Fruit fly (Drosophila melanogaster): ENCODE data around the gene Prosalpha4.

Prosalpha4 gene

dm6 chrX:16279340-16279941, 3.4 kb downstream of the Prosalpha4 start (continued):
- no peak for TF ChIP-seq mld (GFP tag; IDR thresholded peaks at IDR 0.05; ENCODE audit: partially characterized antibody)
- TF ChIP-seq Max (GFP tag; optimal IDR thresholded peaks at IDR 0.05): peak; percentile 22
- peak; percentile 70 for TF ChIP-seq CG43689 (GFP tag; IDR thresholded peaks at IDR 0.05)
- TF ChIP-seq vfl (GFP tag; optimal IDR thresholded peaks at IDR 0.05): peak; percentile 56
- peak; percentile 48 for TF ChIP-seq BtbVII (GFP tag; optimal IDR thresholded peaks at IDR 0.05)
- TF ChIP-seq otp (GFP tag; IDR thresholded peaks at IDR 0.05): peak; percentile 85
- TF ChIP-seq CG10654 (GFP tag; optimal IDR thresholded peaks at IDR 0.05): peak; percentile 73
- TF ChIP-seq fd64A (GFP tag; optimal IDR thresholded peaks at IDR 0.05): peak; percentile 32
- peak; percentile 66 for TF ChIP-seq sd (tag; optimal IDR thresholded peaks at IDR 0.05)
- TF ChIP-seq CG9817 (tag; optimal IDR thresholded peaks at IDR 0.05): peak; percentile 72
- no peak for TF ChIP-seq CG2129 (GFP tag; IDR thresholded peaks at IDR 0.05; ENCODE audit: partially characterized antibody)
- peak; percentile 75 for TF ChIP-seq CG13424 (tag; optimal IDR thresholded peaks at IDR 0.05)
- TF ChIP-seq Med (GFP tag): peak; percentile 94
- peak; percentile 86 for TF ChIP-seq CG4730 (GFP tag; IDR thresholded peaks at IDR 0.05)
- peak; percentile 63; the same call in 1 of the 2 replicates for TF ChIP-seq sens-2 (GFP tag; IDR thresholded peaks at IDR 0.05)
- TF ChIP-seq btn (GFP tag; optimal IDR thresholded peaks at IDR 0.05): peak; percentile 58
- TF ChIP-seq CG15514 (GFP tag; optimal IDR thresholded peaks at IDR 0.05): peak; percentile 50
- TF ChIP-seq CG14860 (GFP tag; IDR thresholded peaks at IDR 0.05; ENCODE audit: partially characterized antibody): no peak
- TF ChIP-seq ssp (GFP tag; IDR thresholded peaks at IDR 0.05): peak; percentile 85
- peak; percentile 56 for TF ChIP-seq Myb (GFP tag; optimal IDR thresholded peaks at IDR 0.05)
- TF ChIP-seq CG8290 (GFP tag; optimal IDR thresholded peaks at IDR 0.05): peak; percentile 61
- TF ChIP-seq CG8290 (tag; optimal IDR thresholded peaks at IDR 0.05): peak; percentile 10 to 90
- peak; percentile 92 for TF ChIP-seq CG11093 (GFP tag; IDR thresholded peaks at IDR 0.05)
- TF ChIP-seq Ptx1 (GFP tag; IDR thresholded peaks at IDR 0.05): peak; percentile 95
- TF ChIP-seq C15 (GFP tag; IDR thresholded peaks at IDR 0.05): peak; percentile 80; the same call in 2 of the 3 replicates
- TF ChIP-seq CG1233 (GFP tag; optimal IDR thresholded peaks at IDR 0.05): peak; percentile 92
- TF ChIP-seq grau (tag; optimal IDR thresholded peaks at IDR 0.05): peak; percentile 73
- TF ChIP-seq CG1529 (GFP tag; optimal IDR thresholded peaks at IDR 0.05): peak; percentile 47
- no peak for TF ChIP-seq Neu2 (GFP tag; optimal IDR thresholded peaks at IDR 0.05; ENCODE audit: borderline replicate concordance)
- peak; percentile 23 for TF ChIP-seq CG12299 (tag; optimal IDR thresholded peaks at IDR 0.05)
- TF ChIP-seq Scr (GFP tag; IDR thresholded peaks at IDR 0.05; ENCODE audit: partially characterized antibody): no peak
- TF ChIP-seq cad (GFP tag; optimal IDR thresholded peaks at IDR 0.05): no peak
- TF ChIP-seq CG4360 (GFP tag; IDR thresholded peaks at IDR 0.05): 0 out of 2 replicates have a peak, but pooled peaks have one; percentile 18
- no peak for TF ChIP-seq CG7745 (tag; optimal IDR thresholded peaks at IDR 0.05)
- no peak for TF ChIP-seq unc-4 (GFP tag; IDR thresholded peaks at IDR 0.05; ENCODE audit: partially characterized antibody)
- TF ChIP-seq bowl (GFP tag; IDR thresholded peaks at IDR 0.05): 0 out of 2 replicates have a peak, but pooled peaks have one; percentile 51
- TF ChIP-seq sens (GFP tag): peak; percentile 99
- peak; percentile 74 for TF ChIP-seq Chrac-16 (GFP tag; optimal IDR thresholded peaks at IDR 0.05)
- peak; percentile 88 for TF ChIP-seq peb (GFP tag; IDR thresholded peaks at IDR 0.05)
- TF ChIP-seq tin (GFP tag; optimal IDR thresholded peaks at IDR 0.05): peak; percentile 74
- peak; percentile 87 for TF ChIP-seq ase (GFP tag; IDR thresholded peaks at IDR 0.05)
- peak; percentile 23; the same call in 1 of the 2 replicates for TF ChIP-seq CG16779 (GFP tag; IDR thresholded peaks at IDR 0.05)
- TF ChIP-seq ap (GFP tag; IDR thresholded peaks at IDR 0.05): peak; percentile 80
- peak; percentile 89 for TF ChIP-seq sob (GFP tag; IDR thresholded peaks at IDR 0.05)
- TF ChIP-seq CG4404 (GFP tag; IDR thresholded peaks at IDR 0.05): peak; percentile 91
- no peak for TF ChIP-seq CG15073 (GFP tag; optimal IDR thresholded peaks at IDR 0.05)
- TF ChIP-seq CG4328 (GFP tag; optimal IDR thresholded peaks at IDR 0.05): peak; percentile 40
- TF ChIP-seq CG17359 (tag; optimal IDR thresholded peaks at IDR 0.05): peak; percentile 76
- TF ChIP-seq CG2120 (GFP tag; optimal IDR thresholded peaks at IDR 0.05): peak; percentile 83
- TF ChIP-seq CG4854 (GFP tag; optimal IDR thresholded peaks at IDR 0.05): peak; percentile 36
- peak; percentile 75 for TF ChIP-seq Atf-2 (GFP tag; optimal IDR thresholded peaks at IDR 0.05)
